Worm (Caenorhabditis elegans) whole organism, L4 larva: ENCODE data around the gene F38B2.4.

Experiments
- R02D3.7 ChIP-seq: fragments of 150-350 bp; sonication (generic microtip); optimal IDR thresholded peaks from 3 replicates; lab custom pipeline; 2014; ENCODE audit warnings: missing biosample characterization, missing genetic modification characterization
- Y105C5A.15 ChIP-seq: fragments of 200-800 bp; sonication (Bioruptor generic); IDR thresholded peaks from 2 replicates; pipeline ENCODE4 v1.3.6; 2022; ENCODE audit warnings: missing genetic modification characterization, missing compliant biosample characterization
- ZK546.5 ChIP-seq, 2 experiments: sonication (generic microtip); optimal IDR thresholded peaks; 2 replicates each; lab custom pipeline; 2017; ENCODE audit warnings: missing biosample characterization in 2 of 2, missing genetic modification characterization in 2 of 2
- ama-1 ChIP-seq: fragments of 150-350 bp; optimal IDR thresholded peaks from 2 replicates; lab custom pipeline; 2014; ENCODE audit warnings: inconsistent platforms, mixed read lengths
- ceh-20 ChIP-seq: fragments of 200-800 bp; sonication (Bioruptor generic); IDR thresholded peaks from 2 replicates; pipeline ENCODE4 v1.3.6; 2022; ENCODE audit warnings: missing genetic modification reagents, missing genetic modification characterization, missing compliant biosample characterization
- ceh-32 ChIP-seq: sonication (generic microtip); optimal IDR thresholded peaks from 2 replicates; lab custom pipeline; 2016; ENCODE audit warnings: mild to moderate bottlenecking, missing genetic modification characterization, missing compliant biosample characterization; ENCODE audit not compliant: poor library complexity
- ctbp-1 ChIP-seq: fragments of 200-800 bp; sonication (Bioruptor generic); IDR thresholded peaks from 2 replicates; pipeline ENCODE4 v1.3.6; 2022; ENCODE audit warnings: missing genetic modification reagents, missing genetic modification characterization, missing compliant biosample characterization
- daf-12 ChIP-seq: fragments of 150-350 bp; optimal IDR thresholded peaks from 2 replicates; lab custom pipeline; 2014; ENCODE audit warnings: missing biosample characterization, missing genetic modification reagents, missing genetic modification characterization
- daf-16 ChIP-seq, 3 experiments: sonication (generic microtip); optimal IDR thresholded peaks; 2 replicates each; lab custom pipeline; 2016 to 2017; ENCODE audit warnings: missing genetic modification characterization in 3 of 3, missing genetic modification reagents in 3 of 3, mild to moderate bottlenecking in 2 of 3, missing compliant biosample characterization in 2 of 3, missing biosample characterization in 1 of 3, moderate library complexity in 1 of 3
- daf-19 ChIP-seq: fragments of 200-800 bp; sonication (Bioruptor generic); conservative IDR thresholded peaks from 2 replicates; pipeline ENCODE4 v1.3.6; 2022; ENCODE audit warnings: missing genetic modification characterization, missing compliant biosample characterization
- dmd-8 ChIP-seq: fragments of 200-800 bp; sonication (Bioruptor generic); IDR thresholded peaks from 2 replicates; pipeline ENCODE4 v1.3.6; 2022; ENCODE audit warnings: missing genetic modification characterization, missing compliant biosample characterization
- duxl-1 ChIP-seq: sonication (generic microtip); optimal IDR thresholded peaks from 2 replicates; lab custom pipeline; 2016; ENCODE audit warnings: mild to moderate bottlenecking, missing genetic modification characterization, moderate library complexity, missing compliant biosample characterization; ENCODE audit not compliant: poor library complexity
- egl-27 ChIP-seq: sonication (generic microtip); optimal IDR thresholded peaks from 3 replicates; lab custom pipeline; 2017; ENCODE audit warnings: missing biosample characterization, missing genetic modification reagents, missing genetic modification characterization
- egl-43 ChIP-seq: fragments of 200-800 bp; sonication (Bioruptor generic); IDR thresholded peaks from 2 replicates; pipeline ENCODE4 v1.3.6; 2022; ENCODE audit warnings: missing genetic modification reagents, missing genetic modification characterization, missing compliant biosample characterization
- fkh-10 ChIP-seq: fragments of 150-350 bp; optimal IDR thresholded peaks from 2 replicates; lab custom pipeline; 2014; ENCODE audit warnings: missing biosample characterization, missing genetic modification reagents, missing genetic modification characterization
- fos-1 ChIP-seq: fragments of 150-350 bp; optimal IDR thresholded peaks from 2 replicates; lab custom pipeline; 2014; ENCODE audit warnings: missing biosample characterization, missing genetic modification characterization
- gei-8 ChIP-seq: fragments of 200-800 bp; sonication (Bioruptor generic); optimal IDR thresholded peaks from 2 replicates; lab custom pipeline; 2018; ENCODE audit warnings: mild to moderate bottlenecking, missing genetic modification characterization, missing compliant biosample characterization
- hlh-30 ChIP-seq: sonication (generic microtip); optimal IDR thresholded peaks from 2 replicates; lab custom pipeline; 2017; ENCODE audit warnings: antibody characterized with exemption, mild to moderate bottlenecking, missing genetic modification characterization, missing compliant biosample characterization; ENCODE audit not compliant: insufficient read depth
- hmg-1.1 ChIP-seq: fragments of 200-800 bp; sonication (Bioruptor generic); IDR thresholded peaks from 2 replicates; pipeline ENCODE4 v1.3.6; 2022; ENCODE audit warnings: missing genetic modification reagents, missing genetic modification characterization, missing compliant biosample characterization
- jun-1 ChIP-seq: fragments of 150-350 bp; optimal IDR thresholded peaks from 2 replicates; lab custom pipeline; 2014; ENCODE audit warnings: missing biosample characterization, missing genetic modification reagents, missing genetic modification characterization
- lin-13 ChIP-seq: fragments of 150-350 bp; optimal IDR thresholded peaks from 2 replicates; lab custom pipeline; 2014; ENCODE audit warnings: missing biosample characterization, missing genetic modification reagents, missing genetic modification characterization
- lsy-2 ChIP-seq, 2 experiments: fragments of 150-350 bp in 1 of 2; sonication (generic microtip) in 1 of 2; optimal IDR thresholded peaks; 2 replicates each; lab custom pipeline; 2014 to 2017; ENCODE audit warnings: missing biosample characterization in 2 of 2, missing genetic modification characterization in 2 of 2
- madf-9 ChIP-seq: fragments of 200-800 bp; sonication (Bioruptor generic); conservative IDR thresholded peaks from 2 replicates; pipeline ENCODE4 v1.3.6; 2022; ENCODE audit warnings: missing genetic modification reagents, missing genetic modification characterization, missing compliant biosample characterization
- mdl-1 ChIP-seq, 2 experiments: fragments of 150-350 bp in 1 of 2; sonication (generic microtip) in 1 of 2; optimal IDR thresholded peaks; 2 replicates each; lab custom pipeline; 2014 to 2017; ENCODE audit warnings: missing biosample characterization in 2 of 2, missing genetic modification characterization in 2 of 2
- mes-2 ChIP-seq: sonication (generic microtip); optimal IDR thresholded peaks from 2 replicates; lab custom pipeline; 2016; ENCODE audit warnings: missing genotype, mild to moderate bottlenecking, missing genetic modification characterization, missing compliant biosample characterization; ENCODE audit not compliant: poor library complexity, severe bottlenecking
- nhr-102 ChIP-seq: sonication (generic microtip); optimal IDR thresholded peaks from 2 replicates; lab custom pipeline; 2016; ENCODE audit warnings: mild to moderate bottlenecking, missing genetic modification characterization, moderate library complexity, missing compliant biosample characterization
- nhr-11 ChIP-seq: fragments of 150-350 bp; optimal IDR thresholded peaks from 2 replicates; lab custom pipeline; 2014; ENCODE audit warnings: missing biosample characterization, missing genetic modification characterization
- nhr-111 ChIP-seq: fragments of 200-800 bp; sonication (Bioruptor generic); optimal IDR thresholded peaks from 2 replicates; lab custom pipeline; 2018; ENCODE audit warnings: mild to moderate bottlenecking, missing genetic modification characterization, missing compliant biosample characterization
- nhr-25 ChIP-seq: sonication (generic microtip); optimal IDR thresholded peaks from 2 replicates; lab custom pipeline; 2017; ENCODE audit warnings: missing genetic modification characterization, mild to moderate bottlenecking, missing compliant biosample characterization, antibody characterized with exemption, moderate library complexity, borderline replicate concordance; ENCODE audit not compliant: insufficient read depth
- nhr-28 ChIP-seq: fragments of 150-350 bp; optimal IDR thresholded peaks from 2 replicates; lab custom pipeline; 2014; ENCODE audit warnings: missing biosample characterization, missing genetic modification characterization
- nhr-6 ChIP-seq: fragments of 150-350 bp; optimal IDR thresholded peaks from 2 replicates; lab custom pipeline; 2014; ENCODE audit warnings: missing biosample characterization, missing genetic modification characterization
- nhr-76 ChIP-seq: fragments of 150-350 bp; optimal IDR thresholded peaks from 2 replicates; lab custom pipeline; 2014; ENCODE audit warnings: missing biosample characterization, missing genetic modification characterization
- nhr-77 ChIP-seq: fragments of 150-350 bp; optimal IDR thresholded peaks from 2 replicates; lab custom pipeline; 2014; ENCODE audit warnings: missing biosample characterization, missing genetic modification characterization
- rbr-2 ChIP-seq: sonication (generic microtip); optimal IDR thresholded peaks from 2 replicates; lab custom pipeline; 2016; ENCODE audit warnings: missing genotype, missing genetic modification characterization, missing compliant biosample characterization
- saeg-2 ChIP-seq: fragments of 200-800 bp; sonication (Bioruptor generic); IDR thresholded peaks from 2 replicates; pipeline ENCODE4 v1.3.6; 2022; ENCODE audit warnings: missing genetic modification reagents, missing genetic modification characterization, missing compliant biosample characterization
- sdz-12 ChIP-seq: fragments of 200-800 bp; sonication (Bioruptor generic); optimal IDR thresholded peaks from 2 replicates; lab custom pipeline; 2018; ENCODE audit warnings: mild to moderate bottlenecking, missing genetic modification characterization, missing compliant biosample characterization
- set-16 ChIP-seq: fragments of 200-800 bp; sonication (Bioruptor generic); IDR thresholded peaks from 2 replicates; pipeline ENCODE4 v1.3.6; 2022; ENCODE audit warnings: missing genetic modification reagents, missing genetic modification characterization, missing compliant biosample characterization
- skn-1 ChIP-seq: fragments of 150-350 bp; optimal IDR thresholded peaks from 2 replicates; lab custom pipeline; 2014; ENCODE audit warnings: missing biosample characterization, missing genetic modification characterization
- snpc-4 ChIP-seq: fragments of 150-350 bp; optimal IDR thresholded peaks from 2 replicates; lab custom pipeline; 2014; ENCODE audit warnings: missing biosample characterization, missing genetic modification characterization
- spr-3 ChIP-seq: fragments of 200-800 bp; sonication (Bioruptor generic); optimal IDR thresholded peaks from 2 replicates; lab custom pipeline; 2018; ENCODE audit warnings: mild to moderate bottlenecking, missing genetic modification characterization, missing compliant biosample characterization
- tag-97 ChIP-seq: fragments of 200-800 bp; sonication (Bioruptor generic); IDR thresholded peaks from 2 replicates; pipeline ENCODE4 v1.3.6; 2022; ENCODE audit warnings: missing genetic modification characterization, missing compliant biosample characterization
- unc-130 ChIP-seq: sonication (generic microtip); optimal IDR thresholded peaks from 2 replicates; lab custom pipeline; 2016; ENCODE audit warnings: missing genetic modification reagents, missing genetic modification characterization, missing compliant biosample characterization
- unc-62 ChIP-seq, 3 experiments: fragments of 150-350 bp in 1 of 3; sonication (generic microtip); optimal IDR thresholded peaks in 2 of 3; peaks in 1 of 3; 1 replicate in 1 of 3; 2 replicates in 2 of 3; lab custom pipeline; 2014 to 2017; ENCODE audit warnings: missing biosample characterization in 3 of 3, missing genetic modification characterization in 3 of 3, missing genetic modification reagents in 3 of 3, missing genotype in 1 of 3
- zag-1 ChIP-seq: fragments of 150-350 bp; optimal IDR thresholded peaks from 2 replicates; lab custom pipeline; 2014; ENCODE audit warnings: missing biosample characterization, missing genetic modification characterization
- zfp-2 ChIP-seq: sonication (generic microtip); optimal IDR thresholded peaks from 2 replicates; lab custom pipeline; 2016; ENCODE audit warnings: mild to moderate bottlenecking, missing genetic modification characterization, missing compliant biosample characterization
- zip-11 ChIP-seq: fragments of 200-800 bp; sonication (Bioruptor generic); IDR thresholded peaks from 2 replicates; pipeline ENCODE4 v1.3.6; 2022; ENCODE audit warnings: missing genetic modification characterization, missing compliant biosample characterization
- zip-2 ChIP-seq: fragments of 150-350 bp; optimal IDR thresholded peaks from 2 replicates; lab custom pipeline; 2014; ENCODE audit warnings: missing biosample characterization, missing genetic modification characterization
- ztf-7 ChIP-seq: fragments of 150-350 bp; optimal IDR thresholded peaks from 2 replicates; lab custom pipeline; 2014; ENCODE audit warnings: missing biosample characterization, missing genetic modification characterization

The F38B2.4 gene

ce11 chrX:11257071-11257470 lies 30.4 kb downstream of the F38B2.4 start, which contains the start of gene C03A3.1:
TSS of gene C03A3.1 (plus strand) at chrX:11257361.
- no peak for TF ChIP-seq fos-1
- TF ChIP-seq set-16 (GFP tag; lab: Robert Waterston, UW) = peak; percentile 50
- no peak for TF ChIP-seq Y105C5A.15 (GFP tag; lab: Robert Waterston, UW)
- TF ChIP-seq hmg-1.1 (GFP tag; lab: Robert Waterston, UW) = peak; percentile 51; the same call in 1 of the 2 replicates
- no peak for TF ChIP-seq unc-130 (GFP tag; lab: Kevin White, UChicago)
- peak; percentile 48 for TF ChIP-seq rbr-2 (tag; lab: Kevin White, UChicago)
- peak in 1 of 2 experiments; percentile 16 for TF ChIP-seq lsy-2 (tag; optimal IDR thresholded peaks at IDR 0.05; lab: Kevin White, UChicago)
- peak; percentile 17 for TF ChIP-seq hlh-30 (tag; lab: Kevin White, UChicago)
- no peak for TF ChIP-seq ztf-7
- TF ChIP-seq nhr-6 (tag; lab: Kevin White, UChicago) = no peak
- no peak for TF ChIP-seq snpc-4 (tag; lab: Kevin White, UChicago)
- 0 out of 2 replicates have a peak, but pooled peaks have one; percentile 9 for TF ChIP-seq saeg-2

DNA sequence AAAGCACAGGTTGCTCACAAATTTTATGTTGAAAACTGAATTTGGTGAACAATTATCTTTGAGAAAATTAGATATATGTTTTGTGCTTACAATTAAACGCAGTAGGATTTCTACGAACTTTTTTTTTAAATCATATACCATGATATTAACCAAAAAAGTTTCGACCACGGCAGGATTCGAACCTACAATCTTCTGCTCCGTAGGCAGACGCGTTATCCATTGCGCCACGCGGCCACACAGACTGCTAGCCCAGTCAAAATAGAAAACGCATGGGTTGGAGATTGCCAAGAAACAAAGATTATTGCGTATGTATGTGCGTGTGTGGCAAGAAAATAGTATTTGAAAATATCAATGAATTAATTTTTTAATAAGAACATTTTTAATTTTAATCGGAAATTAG lies 35.1 kb downstream of the F38B2.4 start:
- TF ChIP-seq madf-9 (GFP tag; lab: Robert Waterston, UW) = peak; percentile 68
- no peak for TF ChIP-seq tag-97
- peak; percentile 73 for TF ChIP-seq nhr-102 (tag; lab: Kevin White, UChicago)
- TF ChIP-seq nhr-25 (tag; lab: Kevin White, UChicago) = no peak
- TF ChIP-seq mdl-1 (tag; optimal IDR thresholded peaks at IDR 0.05; lab: Kevin White, UChicago) = peak in 1 of 2 experiments; percentile 16
- peak; percentile 59 for TF ChIP-seq nhr-111 (GFP tag; lab: Kevin White, UChicago)
- TF ChIP-seq duxl-1 (tag; lab: Kevin White, UChicago) = no peak
- peak in 1 of 2 experiments; percentile 37 for TF ChIP-seq lsy-2 (tag; optimal IDR thresholded peaks at IDR 0.05; lab: Kevin White, UChicago)
- TF ChIP-seq lin-13 (GFP tag; lab: Kevin White, UChicago) = peak; percentile 44
- TF ChIP-seq zfp-2 (tag; lab: Kevin White, UChicago) = peak; percentile 5
- peak; percentile 65 for TF ChIP-seq gei-8 (GFP tag; lab: Kevin White, UChicago)
- TF ChIP-seq fkh-10 (GFP tag; lab: Kevin White, UChicago) = no peak
- no peak for TF ChIP-seq dmd-8 (GFP tag; lab: Robert Waterston, UW)
- no peak for TF ChIP-seq ceh-32 (tag; lab: Kevin White, UChicago)
- no peak for TF ChIP-seq spr-3 (GFP tag; lab: Kevin White, UChicago)
- TF ChIP-seq ama-1 (lab: Kevin White, UChicago) = no peak
- peak; percentile 12 for TF ChIP-seq nhr-6 (tag; lab: Kevin White, UChicago)
- TF ChIP-seq zip-2 (tag; lab: Kevin White, UChicago) = peak; percentile 72
- TF ChIP-seq jun-1 = no peak
- TF ChIP-seq R02D3.7 = no peak
- peak; percentile 25 for TF ChIP-seq nhr-28 (tag; lab: Kevin White, UChicago)
- TF ChIP-seq nhr-77 (tag; lab: Kevin White, UChicago) = no peak
- TF ChIP-seq skn-1 (tag; lab: Kevin White, UChicago) = no peak
- no peak for TF ChIP-seq set-16 (GFP tag; lab: Robert Waterston, UW)
- no peak for TF ChIP-seq egl-27
- TF ChIP-seq nhr-11 (tag; lab: Kevin White, UChicago) = no peak
- TF ChIP-seq daf-19 (GFP tag; lab: Robert Waterston, UW) = peak; percentile 83
- no peak for TF ChIP-seq daf-12 (tag; lab: Kevin White, UChicago)
- TF ChIP-seq unc-130 (GFP tag; lab: Kevin White, UChicago) = peak; percentile 70
- peak; percentile 76 for TF ChIP-seq mes-2 (tag; lab: Kevin White, UChicago)
- TF ChIP-seq fos-1 = no peak
- TF ChIP-seq zag-1 (tag; lab: Kevin White, UChicago) = no peak
- no peak for TF ChIP-seq zip-11 (GFP tag; lab: Robert Waterston, UW)
- TF ChIP-seq sdz-12 = peak; percentile 30
- TF ChIP-seq ceh-20 (GFP tag; lab: Robert Waterston, UW) = no peak; the same call in 1 of the 2 replicates
- TF ChIP-seq ctbp-1 (GFP tag; lab: Robert Waterston, UW) = peak; percentile 62
- TF ChIP-seq unc-62 (GFP tag; optimal IDR thresholded peaks at IDR 0.05 in 1 of 2; lab: Kevin White, UChicago) = no peak
- TF ChIP-seq unc-62 (tag; optimal IDR thresholded peaks at IDR 0.05; lab: Kevin White, UChicago) = no peak
- TF ChIP-seq ZK546.5 (tag; optimal IDR thresholded peaks at IDR 0.05; lab: Kevin White, UChicago) = no peak
- TF ChIP-seq daf-16 (GFP tag; optimal IDR thresholded peaks at IDR 0.05; lab: Kevin White, UChicago) = peak; percentile 65 to 70
- TF ChIP-seq daf-16 (tag; optimal IDR thresholded peaks at IDR 0.05; lab: Kevin White, UChicago) = peak; percentile 49
- TF ChIP-seq nhr-76 (tag; lab: Kevin White, UChicago) = no peak
- no peak for TF ChIP-seq egl-43 (GFP tag; lab: Robert Waterston, UW)
